Worm (Caenorhabditis elegans): Measurements from ENCODE around the gene K07F5.17.

K07F5.17 gene

ce11 chrIV:9803544-9803943, 38.6 kb upstream of the K07F5.17 start (continued):
- no peak for TF ChIP-seq ZK337.2 (GFP tag; IDR thresholded peaks at IDR 0.05)
- TF ChIP-seq lir-3 (tag; optimal IDR thresholded peaks at IDR 0.05), result no peak
- TF ChIP-seq jun-1 (tag; optimal IDR thresholded peaks at IDR 0.05), result no peak
- no peak for TF ChIP-seq unc-39 (tag; optimal IDR thresholded peaks at IDR 0.05)
- TF ChIP-seq attf-4 (tag; optimal IDR thresholded peaks at IDR 0.05), result no peak
- no peak for TF ChIP-seq daf-8 (GFP tag; IDR thresholded peaks at IDR 0.05)
- no peak for TF ChIP-seq Y48G9A.11 (GFP tag; IDR thresholded peaks at IDR 0.05)
- no peak for TF ChIP-seq ceh-32 (tag; optimal IDR thresholded peaks at IDR 0.05; ENCODE audit: poor library complexity)
- no peak for TF ChIP-seq spr-3 (GFP tag; optimal IDR thresholded peaks at IDR 0.05)
- no peak for TF ChIP-seq zip-11 (GFP tag; IDR thresholded peaks at IDR 0.05)
- TF ChIP-seq daf-16 (GFP tag; optimal IDR thresholded peaks at IDR 0.05), result no peak
- TF ChIP-seq daf-16 (tag; optimal IDR thresholded peaks at IDR 0.05), result peak; percentile 70
- TF ChIP-seq ZK546.5 (tag; optimal IDR thresholded peaks at IDR 0.05), result no peak
- no peak for TF ChIP-seq F44E2.7 (GFP tag; IDR thresholded peaks at IDR 0.05)
- peak; percentile 40; the same call in 1 of the 2 replicates for TF ChIP-seq php-3 (GFP tag; IDR thresholded peaks at IDR 0.05)
- peak; percentile 6 for TF ChIP-seq rbr-2 (tag; optimal IDR thresholded peaks at IDR 0.05)
- TF ChIP-seq nhr-77 (tag; optimal IDR thresholded peaks at IDR 0.05), result peak; percentile 91
- peak; percentile 79 for TF ChIP-seq mep-1 (tag; optimal IDR thresholded peaks at IDR 0.05)
- TF ChIP-seq nhr-41 (GFP tag; IDR thresholded peaks at IDR 0.05), result no peak
- TF ChIP-seq Y5F2A.4 (GFP tag; optimal IDR thresholded peaks at IDR 0.05), result no peak
- TF ChIP-seq pqm-1 (tag; optimal IDR thresholded peaks at IDR 0.05), result peak; percentile 40
- TF ChIP-seq ztf-7 (tag; optimal IDR thresholded peaks at IDR 0.05), result no peak
- no peak for TF ChIP-seq arid-1 (GFP tag; conservative IDR thresholded peaks at IDR 0.05)
- TF ChIP-seq nhr-111 (GFP tag; optimal IDR thresholded peaks at IDR 0.05), result no peak
- TF ChIP-seq cey-2 (tag; optimal IDR thresholded peaks at IDR 0.05; ENCODE audit: borderline replicate concordance, insufficient read depth), result no peak
- TF ChIP-seq spr-1 (tag; optimal IDR thresholded peaks at IDR 0.05), result no peak
- no peak for TF ChIP-seq egl-27 (tag; optimal IDR thresholded peaks at IDR 0.05)
- TF ChIP-seq mdl-1 (tag; optimal IDR thresholded peaks at IDR 0.05), result peak in 1 of 2 experiments; percentile 71
- no peak for TF ChIP-seq lin-15B (tag; optimal IDR thresholded peaks at IDR 0.05)
- no peak for TF ChIP-seq unc-130 (GFP tag; optimal IDR thresholded peaks at IDR 0.05)
- TF ChIP-seq zag-1 (tag; optimal IDR thresholded peaks at IDR 0.05), result no peak
- TF ChIP-seq D1046.2 (GFP tag; IDR thresholded peaks at IDR 0.05), result no peak
- TF ChIP-seq tag-97 (GFP tag; IDR thresholded peaks at IDR 0.05), result no peak
- TF ChIP-seq ces-1 (GFP tag; optimal IDR thresholded peaks at IDR 0.05), result no peak
- TF ChIP-seq pha-4 (GFP tag; IDR thresholded peaks at IDR 0.05), result no peak
- TF ChIP-seq pha-4 (tag; optimal IDR thresholded peaks at IDR 0.05), result peak; percentile 21
- TF ChIP-seq set-16 (GFP tag; IDR thresholded peaks at IDR 0.05), result no peak
- TF ChIP-seq hif-1 (tag; optimal IDR thresholded peaks at IDR 0.05), result peak in 1 of 2 experiments; percentile 25
- TF ChIP-seq nhr-10 (tag; optimal IDR thresholded peaks at IDR 0.05), result no peak
- TF ChIP-seq dmd-8 (GFP tag; IDR thresholded peaks at IDR 0.05), result no peak
- TF ChIP-seq ceh-82 (tag; optimal IDR thresholded peaks at IDR 0.05), result no peak
- TF ChIP-seq ceh-62 (tag; optimal IDR thresholded peaks at IDR 0.05), result no peak
- no peak for TF ChIP-seq ztf-11 (tag; optimal IDR thresholded peaks at IDR 0.05)
- TF ChIP-seq nhr-28 (tag; optimal IDR thresholded peaks at IDR 0.05), result peak; percentile 96
- no peak for TF ChIP-seq fkh-10 (GFP tag; optimal IDR thresholded peaks at IDR 0.05)
- TF ChIP-seq ceh-20 (GFP tag; IDR thresholded peaks at IDR 0.05), result no peak
- no peak for TF ChIP-seq F26F4.8 (GFP tag; conservative IDR thresholded peaks at IDR 0.05)
- peak; percentile 43 for TF ChIP-seq nhr-48 (tag; optimal IDR thresholded peaks at IDR 0.05)
- TF ChIP-seq dmd-6 (GFP tag; IDR thresholded peaks at IDR 0.05), result peak; percentile 70
- no peak for TF ChIP-seq ceh-44 (GFP tag; IDR thresholded peaks at IDR 0.05)
- no peak for TF ChIP-seq fos-1 (tag; optimal IDR thresholded peaks at IDR 0.05)
- TF ChIP-seq hmg-1.1 (GFP tag; IDR thresholded peaks at IDR 0.05), result no peak
- TF ChIP-seq lim-7 (GFP tag; IDR thresholded peaks at IDR 0.05), result no peak
- TF ChIP-seq F10B5.3 (tag; optimal IDR thresholded peaks at IDR 0.05), result no peak

All from whole organism, L4 larva.